Fruit fly (Drosophila melanogaster) whole organism, embryonic: ENCODE results near the gene CG2104.
A peak's percentile ranks its signal among the peaks of the same experiment; 100 is the strongest.

ENCODE experiments used
- Bteb2 ChIP-seq: fragments of 200-800 bp; sonication (Bioruptor generic); optimal IDR thresholded peaks from 2 replicates; lab custom pipeline; 2016; ENCODE audit warnings: missing biosample characterization, missing genetic modification characterization
- CG10543 ChIP-seq: fragments of 200-800 bp; sonication (Bioruptor generic); optimal IDR thresholded peaks from 3 replicates; lab custom pipeline; 2017; ENCODE audit warnings: missing biosample characterization, mild to moderate bottlenecking, missing genetic modification characterization, moderate library complexity
- CG11085 ChIP-seq: fragments of 200-800 bp; sonication (Bioruptor generic); IDR thresholded peaks from 2 replicates; pipeline ENCODE4 v1.3.6; 2022; ENCODE audit warnings: missing biosample characterization, missing genetic modification characterization
- CG11695 ChIP-seq: fragments of 200-800 bp; sonication (Bioruptor generic); IDR thresholded peaks from 3 replicates; pipeline ENCODE4 v1.3.6; 2022; ENCODE audit warnings: missing biosample characterization, missing genetic modification characterization
- CG13287 ChIP-seq: fragments of 200-800 bp; sonication (Bioruptor generic); IDR thresholded peaks from 2 replicates; pipeline ENCODE4 v1.3.6; 2022; ENCODE audit warnings: missing biosample characterization, missing genetic modification characterization; ENCODE audit not compliant: partially characterized antibody
- CG13775 ChIP-seq: fragments of 200-800 bp; sonication (Bioruptor generic); optimal IDR thresholded peaks from 3 replicates; lab custom pipeline; 2017; ENCODE audit warnings: missing biosample characterization, mild to moderate bottlenecking, missing genetic modification characterization
- CG15696 ChIP-seq: fragments of 200-800 bp; sonication (Bioruptor generic); optimal IDR thresholded peaks from 2 replicates; lab custom pipeline; 2019; ENCODE audit warnings: missing biosample characterization, mild to moderate bottlenecking, missing genetic modification characterization, moderate library complexity
- CG16813 ChIP-seq: fragments of 200-800 bp; sonication (Bioruptor generic); IDR thresholded peaks from 3 replicates; pipeline ENCODE4 v1.3.6; 2022; ENCODE audit warnings: missing biosample characterization, missing genetic modification characterization; ENCODE audit not compliant: partially characterized antibody
- CG2875 ChIP-seq: fragments of 200-800 bp; sonication (Bioruptor generic); optimal IDR thresholded peaks from 2 replicates; lab custom pipeline; 2017; ENCODE audit warnings: missing biosample characterization, mild to moderate bottlenecking, missing genetic modification characterization, missing genetic modification reagents
- CG30431 ChIP-seq: fragments of 200-800 bp; sonication (Bioruptor generic); optimal IDR thresholded peaks from 2 replicates; lab custom pipeline; 2017; ENCODE audit warnings: missing biosample characterization, missing genetic modification characterization
- CG4424 ChIP-seq: fragments of 200-800 bp; sonication (Bioruptor generic); optimal IDR thresholded peaks from 3 replicates; lab custom pipeline; 2016; ENCODE audit warnings: missing biosample characterization, missing genetic modification characterization
- CG6254 ChIP-seq: fragments of 200-800 bp; sonication (Bioruptor generic); optimal IDR thresholded peaks from 3 replicates; lab custom pipeline; 2017; ENCODE audit warnings: mild to moderate bottlenecking, missing biosample characterization, missing genetic modification reagents, missing genetic modification characterization
- CG6683 ChIP-seq: fragments of 200-800 bp; sonication (Bioruptor generic); optimal IDR thresholded peaks from 2 replicates; lab custom pipeline; 2017; ENCODE audit warnings: missing biosample characterization, mild to moderate bottlenecking, missing genetic modification characterization, missing genetic modification reagents
- CG6689 ChIP-seq: fragments of 200-800 bp; sonication (Bioruptor generic); IDR thresholded peaks from 2 replicates; pipeline ENCODE4 v1.3.6; 2022; ENCODE audit warnings: missing biosample characterization, missing genetic modification characterization
- CG6765 ChIP-seq: fragments of 200-800 bp; sonication (Bioruptor generic); optimal IDR thresholded peaks from 3 replicates; lab custom pipeline; 2017; ENCODE audit warnings: missing biosample characterization, mild to moderate bottlenecking, missing genetic modification characterization
- CG7839 ChIP-seq: fragments of 200-800 bp; sonication (Bioruptor generic); optimal IDR thresholded peaks from 3 replicates; lab custom pipeline; 2018; ENCODE audit warnings: missing biosample characterization, mild to moderate bottlenecking, missing genetic modification characterization, moderate library complexity
- CG7963 ChIP-seq: fragments of 200-800 bp; sonication (Bioruptor generic); IDR thresholded peaks from 3 replicates; pipeline ENCODE4 v1.3.6; 2022; ENCODE audit warnings: missing biosample characterization, missing genetic modification characterization; ENCODE audit not compliant: partially characterized antibody
- CG9215 ChIP-seq: fragments of 200-800 bp; sonication (Bioruptor generic); IDR thresholded peaks from 2 replicates; pipeline ENCODE4 v1.3.6; 2022; ENCODE audit warnings: missing biosample characterization, missing genetic modification characterization
- Dad ChIP-seq: fragments of 200-800 bp; sonication (Bioruptor generic); optimal IDR thresholded peaks from 3 replicates; lab custom pipeline; 2016; ENCODE audit warnings: missing biosample characterization, missing genetic modification characterization
- Drgx ChIP-seq: fragments of 200-800 bp; sonication (Bioruptor generic); IDR thresholded peaks from 2 replicates; pipeline ENCODE4 v1.3.6; 2022; ENCODE audit warnings: missing biosample characterization, missing genetic modification characterization
- Ets97D ChIP-seq: fragments of 200-800 bp; sonication (Bioruptor generic); optimal IDR thresholded peaks from 3 replicates; lab custom pipeline; 2016; ENCODE audit warnings: missing biosample characterization, missing genetic modification characterization
- H15 ChIP-seq: fragments of 200-800 bp; sonication (Bioruptor generic); IDR thresholded peaks from 3 replicates; pipeline ENCODE4 v1.3.6; 2022; ENCODE audit warnings: missing biosample characterization, missing genetic modification characterization
- HHEX ChIP-seq: fragments of 200-800 bp; sonication (Bioruptor generic); optimal IDR thresholded peaks from 3 replicates; lab custom pipeline; 2017; ENCODE audit warnings: missing biosample characterization, mild to moderate bottlenecking, missing genetic modification characterization, missing genetic modification reagents
- Hr39 ChIP-seq: fragments of >200 bp; optimal IDR thresholded peaks from 2 replicates; lab custom pipeline; 2017
- MTF-1 ChIP-seq: fragments of 200-800 bp; sonication (Bioruptor generic); optimal IDR thresholded peaks from 2 replicates; lab custom pipeline; 2018; ENCODE audit warnings: missing biosample characterization, mild to moderate bottlenecking, missing genetic modification characterization, borderline replicate concordance
- Mrtf ChIP-seq: fragments of 200-800 bp; sonication (Bioruptor generic); IDR thresholded peaks from 3 replicates; pipeline ENCODE4 v1.3.6; 2022; ENCODE audit warnings: missing biosample characterization, missing genetic modification characterization
- Myb ChIP-seq: fragments of 200-800 bp; sonication (Bioruptor generic); optimal IDR thresholded peaks from 2 replicates; lab custom pipeline; 2016; ENCODE audit warnings: missing biosample characterization, missing genetic modification characterization
- NFAT ChIP-seq: fragments of 200-800 bp; sonication (Bioruptor generic); IDR thresholded peaks from 2 replicates; pipeline ENCODE4 v1.3.6; 2022; ENCODE audit warnings: missing biosample characterization, missing genetic modification characterization
- NfI ChIP-seq: fragments of 200-800 bp; sonication (Bioruptor generic); optimal IDR thresholded peaks from 3 replicates; lab custom pipeline; 2018; ENCODE audit warnings: missing biosample characterization, mild to moderate bottlenecking, missing genetic modification characterization, moderate library complexity
- Opbp ChIP-seq: fragments of 200-800 bp; sonication (Bioruptor generic); IDR thresholded peaks from 3 replicates; pipeline ENCODE4 v1.3.6; 2022; ENCODE audit warnings: missing biosample characterization, missing genetic modification characterization; ENCODE audit not compliant: partially characterized antibody
- Pdp1 ChIP-seq, 2 experiments: fragments of 200-800 bp; sonication (Bioruptor generic); optimal IDR thresholded peaks; 3 replicates each; lab custom pipeline; 2016; ENCODE audit warnings: missing biosample characterization in 2 of 2, missing genetic modification characterization in 2 of 2, mild to moderate bottlenecking in 1 of 2, moderate library complexity in 1 of 2
- Rx ChIP-seq: fragments of 200-800 bp; sonication (Bioruptor generic); IDR thresholded peaks from 2 replicates; pipeline ENCODE4 v1.3.6; 2022; ENCODE audit warnings: missing biosample characterization, missing genetic modification characterization
- caup ChIP-seq: fragments of 200-800 bp; sonication (Bioruptor generic); optimal IDR thresholded peaks from 3 replicates; lab custom pipeline; 2017; ENCODE audit warnings: missing biosample characterization, mild to moderate bottlenecking, missing genetic modification characterization, moderate library complexity; ENCODE audit not compliant: severe bottlenecking
- chinmo ChIP-seq: fragments of 200-800 bp; sonication (Bioruptor generic); IDR thresholded peaks from 4 replicates; pipeline ENCODE4 v1.3.6; 2022; ENCODE audit warnings: missing biosample characterization, missing genetic modification characterization; ENCODE audit not compliant: partially characterized antibody
- crol ChIP-seq: fragments of 200-800 bp; sonication (Bioruptor generic); IDR thresholded peaks from 2 replicates; pipeline ENCODE4 v1.3.6; 2022; ENCODE audit warnings: missing biosample characterization, missing genetic modification characterization
- dmrt99B ChIP-seq: fragments of 200-800 bp; sonication (Bioruptor generic); optimal IDR thresholded peaks from 2 replicates; lab custom pipeline; 2018; ENCODE audit warnings: missing biosample characterization, mild to moderate bottlenecking, missing genetic modification characterization, moderate library complexity
- gcm2 ChIP-seq: fragments of 200-800 bp; sonication (Bioruptor generic); optimal IDR thresholded peaks from 2 replicates; lab custom pipeline; 2016; ENCODE audit warnings: missing biosample characterization, missing genetic modification characterization
- gsb-n ChIP-seq: fragments of 200-800 bp; sonication (Bioruptor generic); optimal IDR thresholded peaks from 3 replicates; lab custom pipeline; 2018; ENCODE audit warnings: missing biosample characterization, mild to moderate bottlenecking, missing genetic modification characterization
- her ChIP-seq: fragments of 200-800 bp; sonication (Bioruptor generic); optimal IDR thresholded peaks from 2 replicates; lab custom pipeline; 2016; ENCODE audit warnings: missing biosample characterization, missing genetic modification characterization
- klu ChIP-seq: fragments of 200-800 bp; sonication (Bioruptor generic); IDR thresholded peaks from 2 replicates; pipeline ENCODE4 v1.3.6; 2022; ENCODE audit warnings: missing biosample characterization, missing genetic modification characterization
- lilli ChIP-seq: fragments of 200-800 bp; sonication (Bioruptor generic); optimal IDR thresholded peaks from 3 replicates; lab custom pipeline; 2016; ENCODE audit warnings: missing biosample characterization, missing genetic modification characterization
- lmd ChIP-seq: fragments of 200-800 bp; sonication (Bioruptor generic); IDR thresholded peaks from 2 replicates; pipeline ENCODE4 v1.3.6; 2022; ENCODE audit warnings: missing biosample characterization, missing genetic modification characterization
- scrt ChIP-seq: fragments of 200-800 bp; sonication (Bioruptor generic); optimal IDR thresholded peaks from 2 replicates; lab custom pipeline; 2018; ENCODE audit warnings: missing biosample characterization, mild to moderate bottlenecking, missing genetic modification characterization, moderate library complexity
- sens ChIP-seq: fragments of 200-800 bp; sonication (Bioruptor generic); peaks from one replicate; lab custom pipeline; 2016; ENCODE audit warnings: missing biosample characterization, missing genetic modification characterization
- seq ChIP-seq: fragments of 200-800 bp; sonication (Bioruptor generic); IDR thresholded peaks from 2 replicates; pipeline ENCODE4 v1.3.6; 2022; ENCODE audit warnings: missing biosample characterization, missing genetic modification characterization
- sug ChIP-seq: fragments of 200-800 bp; optimal IDR thresholded peaks from 2 replicates; lab custom pipeline; 2019; ENCODE audit warnings: missing biosample characterization, mild to moderate bottlenecking, missing genetic modification characterization, moderate library complexity
- tio ChIP-seq: fragments of 200-800 bp; sonication (Bioruptor generic); optimal IDR thresholded peaks from 2 replicates; lab custom pipeline; 2017; ENCODE audit warnings: missing biosample characterization, missing genetic modification characterization, inconsistent platforms
- twi ChIP-seq: fragments of 200-800 bp; optimal IDR thresholded peaks from 2 replicates; lab custom pipeline; 2019; ENCODE audit warnings: missing biosample characterization, mild to moderate bottlenecking, missing genetic modification characterization, moderate library complexity

The CG2104 gene

DNA sequence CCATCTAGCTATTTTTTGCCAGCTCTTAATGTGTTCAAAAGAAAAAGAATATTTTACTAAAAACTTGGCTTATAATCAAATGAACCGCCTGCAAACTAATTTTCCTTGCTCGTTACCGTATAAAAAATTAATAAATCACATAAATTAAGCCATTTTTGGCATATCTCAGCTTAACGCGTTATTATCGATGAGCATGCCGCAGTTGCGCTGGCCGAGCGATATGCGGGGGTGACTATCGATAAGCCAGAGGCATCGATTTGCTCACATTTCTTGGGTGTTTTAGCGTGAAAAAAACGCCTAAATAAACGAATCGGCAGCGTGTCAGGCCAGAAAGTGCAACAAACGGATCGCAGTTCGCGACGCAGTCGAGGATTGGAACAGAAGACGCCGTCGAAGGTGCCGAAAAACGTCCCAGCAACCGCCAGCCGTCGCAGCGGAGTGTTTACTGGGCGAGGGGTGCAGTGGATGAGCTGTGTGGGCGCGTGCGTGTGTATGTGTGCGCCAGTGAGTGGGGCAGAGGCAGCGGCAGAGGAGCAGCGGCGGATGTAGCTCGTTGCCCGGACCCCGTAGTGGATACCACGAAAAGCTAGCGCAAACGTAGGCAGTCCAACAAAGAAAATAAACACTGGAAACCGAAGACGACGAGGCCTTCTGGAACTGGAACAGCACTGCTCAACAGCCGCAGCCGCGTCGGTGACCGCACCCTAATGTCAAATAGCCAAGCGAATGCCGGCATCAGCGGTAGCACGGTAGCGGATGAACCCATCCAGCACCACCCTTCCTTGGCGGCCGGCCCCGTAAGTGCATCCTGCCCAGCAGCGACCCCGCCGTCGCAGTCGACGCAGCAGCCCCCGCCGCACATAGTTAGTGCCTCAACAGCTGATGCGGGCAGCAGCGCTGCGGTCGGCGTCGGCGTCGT is 49.5 kb upstream of the CG2104 start, which contains the start of the genes Sym and Madm (continued):
- TF ChIP-seq HHEX (GFP tag; lab: Kevin White, UChicago): no peak
- TF ChIP-seq lilli (GFP tag; lab: Kevin White, UChicago): peak; percentile 72
- TF ChIP-seq Pdp1 (GFP tag; optimal IDR thresholded peaks at IDR 0.05; lab: Kevin White, UChicago): peak; percentile 41 to 47
- TF ChIP-seq crol: peak; percentile 99
- TF ChIP-seq seq (GFP tag; lab: Robert Waterston, UW): no peak
- no peak for TF ChIP-seq caup
- peak; percentile 94 for TF ChIP-seq sens (GFP tag; lab: Kevin White, UChicago)
- TF ChIP-seq CG7963 (GFP tag; lab: Robert Waterston, UW): peak; percentile 69; the same call in 2 of the 3 replicates
- no peak for TF ChIP-seq CG6254 (GFP tag; lab: Kevin White, UChicago)
- TF ChIP-seq CG15696: no peak
- TF ChIP-seq CG13775 (GFP tag; lab: Kevin White, UChicago): peak; percentile 51
- no peak for TF ChIP-seq CG4424
- peak; percentile 24; the same call in 1 of the 2 replicates for TF ChIP-seq lmd
- peak; percentile 77; the same call in 1 of the 2 replicates for TF ChIP-seq klu (GFP tag; lab: Robert Waterston, UW)
- TF ChIP-seq twi (tag; lab: Kevin White, UChicago): peak; percentile 41
- peak; percentile 20 for TF ChIP-seq Bteb2
- no peak for TF ChIP-seq CG6689 (GFP tag; lab: Robert Waterston, UW)
- TF ChIP-seq CG2875: no peak
- no peak for TF ChIP-seq CG6765 (GFP tag; lab: Kevin White, UChicago)
- peak; percentile 13 for TF ChIP-seq Dad (GFP tag; lab: Kevin White, UChicago)
- TF ChIP-seq scrt (GFP tag; lab: Kevin White, UChicago): peak; percentile 22
- TF ChIP-seq H15 (GFP tag; lab: Robert Waterston, UW): no peak; the same call in 2 of the 3 replicates
- peak; percentile 72; the same call in 1 of the 4 replicates for TF ChIP-seq chinmo (GFP tag; lab: Robert Waterston, UW)
- no peak for TF ChIP-seq Drgx (GFP tag; lab: Robert Waterston, UW)
- TF ChIP-seq CG13287: peak; percentile 86
- peak; percentile 89 for TF ChIP-seq CG16813
- peak; percentile 84 for TF ChIP-seq Ets97D
- TF ChIP-seq Opbp (GFP tag; lab: Robert Waterston, UW): peak; percentile 73; the same call in 2 of the 3 replicates
- no peak; the same call in none of the 2 replicates for TF ChIP-seq CG9215 (GFP tag; lab: Robert Waterston, UW)
- no peak for TF ChIP-seq CG7839 (tag; lab: Kevin White, UChicago)
- peak; percentile 2 for TF ChIP-seq CG6683 (GFP tag; lab: Kevin White, UChicago)
- TF ChIP-seq sug (tag; lab: Kevin White, UChicago): peak; percentile 55
- TF ChIP-seq her (GFP tag; lab: Kevin White, UChicago): peak; percentile 32
- no peak for TF ChIP-seq CG30431 (GFP tag; lab: Kevin White, UChicago)
- TF ChIP-seq CG11695 (GFP tag; lab: Robert Waterston, UW): no peak
- TF ChIP-seq Myb (GFP tag; lab: Kevin White, UChicago): peak; percentile 53
- no peak for TF ChIP-seq Mrtf (GFP tag; lab: Robert Waterston, UW)
- TF ChIP-seq gcm2 (GFP tag; lab: Kevin White, UChicago): no peak
- TF ChIP-seq gsb-n: no peak
- no peak for TF ChIP-seq Hr39
- TF ChIP-seq dmrt99B (tag; lab: Kevin White, UChicago): no peak
- no peak for TF ChIP-seq tio (GFP tag; lab: Kevin White, UChicago)
- no peak for TF ChIP-seq NFAT (GFP tag; lab: Robert Waterston, UW)
- no peak for TF ChIP-seq CG11085
- TF ChIP-seq CG10543: peak; percentile 14
- TF ChIP-seq NfI (GFP tag; lab: Kevin White, UChicago): peak; percentile 5
- TF ChIP-seq Rx: no peak
- TF ChIP-seq MTF-1 (GFP tag; lab: Kevin White, UChicago): no peak
